Worm (Caenorhabditis elegans) whole organism, midembryonic: Measurements from ENCODE around the gene crn-2.

ENCODE experiments used
- med-1 ChIP-seq: sonication (generic microtip); optimal IDR thresholded peaks from 2 replicates; lab custom pipeline; 2017; ENCODE audit warnings: missing genetic modification characterization, mild to moderate bottlenecking, missing compliant biosample characterization, antibody characterized with exemption, missing genetic modification reagents; ENCODE audit not compliant: insufficient read depth
- ref-1 ChIP-seq: fragments of 200-800 bp; sonication (Bioruptor generic); conservative IDR thresholded peaks from 2 replicates; pipeline ENCODE4 v1.3.6; 2022; ENCODE audit warnings: missing genetic modification reagents, missing genetic modification characterization, missing compliant biosample characterization
- ztf-29 ChIP-seq: fragments of 200-800 bp; sonication (Bioruptor generic); IDR thresholded peaks from 2 replicates; pipeline ENCODE4 v1.3.6; 2022; ENCODE audit warnings: missing genetic modification reagents, missing genetic modification characterization, missing compliant biosample characterization

DNA sequence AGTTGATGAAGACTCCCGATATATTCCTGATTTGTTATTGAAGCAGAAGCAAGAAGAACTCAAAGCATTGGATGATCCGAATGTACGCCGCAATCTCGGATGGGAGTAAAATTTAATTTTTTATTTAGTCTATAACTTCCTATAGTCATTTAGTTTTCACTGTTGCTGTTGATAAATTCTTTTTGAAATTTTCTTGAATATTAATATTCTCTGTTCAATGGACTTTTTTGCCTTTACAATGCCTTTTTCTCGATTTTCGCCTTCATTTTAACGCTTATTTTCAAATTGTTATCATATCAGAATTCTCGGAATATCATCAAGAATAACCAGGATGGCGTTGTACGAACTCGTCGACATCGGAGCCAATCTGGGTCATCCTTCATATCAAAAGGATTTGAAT lies at the start of gene crn-2:
- TF ChIP-seq ref-1 = no peak
- no peak for TF ChIP-seq med-1
- TF ChIP-seq ztf-29 (GFP tag; lab: Robert Waterston, UW) = no peak
